Fruit fly (Drosophila melanogaster) Kc167 (cell line): Measurements from ENCODE around the gene CG5958.

ENCODE experiments used
- Myc ChIP-seq: fragments of >200 bp; optimal IDR thresholded peaks from 2 replicates; lab custom pipeline; 2017; ENCODE audit warnings: missing external identifiers
- h ChIP-seq: fragments of >200 bp; optimal IDR thresholded peaks from 3 replicates; lab custom pipeline; 2018; ENCODE audit warnings: missing external identifiers
- psq ChIP-seq: fragments of >200 bp; optimal IDR thresholded peaks from 2 replicates; lab custom pipeline; 2017; ENCODE audit warnings: missing external identifiers

- TF ChIP-seq psq (no peak), h (lab: Kevin White, UChicago) (no peak), Myc (lab: Kevin White, UChicago) (no peak)
Measured at dm6 chr2L:7442929-7443328, 9.6 kb upstream of the CG5958 start.
